Fruit fly (Drosophila melanogaster) whole organism, embryonic: Measurements from ENCODE around the gene dsd.

ENCODE experiments used
- Blimp-1 ChIP-seq: fragments of 200-800 bp; sonication (Bioruptor generic); optimal IDR thresholded peaks from 3 replicates; lab custom pipeline; 2018; ENCODE audit warnings: missing biosample characterization, missing genetic modification characterization, mild to moderate bottlenecking, moderate library complexity, missing genetic modification reagents
- CG13123 ChIP-seq: fragments of 200-800 bp; sonication (Bioruptor generic); optimal IDR thresholded peaks from 2 replicates; lab custom pipeline; 2016; ENCODE audit warnings: missing biosample characterization, missing genetic modification characterization
- CG14860 ChIP-seq: fragments of 200-800 bp; sonication (Bioruptor generic); IDR thresholded peaks from 3 replicates; pipeline ENCODE4 v1.3.6; 2022; ENCODE audit warnings: missing biosample characterization, missing genetic modification characterization; ENCODE audit not compliant: partially characterized antibody
- CG17328 ChIP-seq: fragments of 200-800 bp; sonication (Bioruptor generic); IDR thresholded peaks from 2 replicates; pipeline ENCODE4 v1.3.6; 2022; ENCODE audit warnings: missing biosample characterization, missing genetic modification characterization
- CG17912 ChIP-seq: fragments of 200-800 bp; sonication (Bioruptor generic); optimal IDR thresholded peaks from 2 replicates; lab custom pipeline; 2018; ENCODE audit warnings: missing biosample characterization, mild to moderate bottlenecking, missing genetic modification characterization
- CG3065 ChIP-seq: fragments of 200-800 bp; sonication (Bioruptor generic); optimal IDR thresholded peaks from 2 replicates; lab custom pipeline; 2016; ENCODE audit warnings: missing biosample characterization, missing genetic modification characterization
- CG3407 ChIP-seq: fragments of 200-800 bp; sonication (Bioruptor generic); optimal IDR thresholded peaks from 2 replicates; lab custom pipeline; 2018; ENCODE audit warnings: missing biosample characterization, mild to moderate bottlenecking, missing genetic modification characterization
- CG34376 ChIP-seq: fragments of 200-800 bp; sonication (Bioruptor generic); optimal IDR thresholded peaks from 2 replicates; lab custom pipeline; 2018; ENCODE audit warnings: missing biosample characterization, mild to moderate bottlenecking, missing genetic modification characterization
- CG4617 ChIP-seq: fragments of 200-800 bp; sonication (Bioruptor generic); optimal IDR thresholded peaks from 3 replicates; lab custom pipeline; 2016; ENCODE audit warnings: missing biosample characterization, missing genetic modification characterization, borderline replicate concordance
- CG4854 ChIP-seq: fragments of 200-800 bp; sonication (Bioruptor generic); optimal IDR thresholded peaks from 2 replicates; lab custom pipeline; 2016; ENCODE audit warnings: missing biosample characterization, missing genetic modification characterization, inconsistent platforms
- CG6272 ChIP-seq: fragments of 200-800 bp; sonication (Bioruptor generic); IDR thresholded peaks from 2 replicates; pipeline ENCODE4 v1.3.6; 2022; ENCODE audit warnings: missing biosample characterization, missing genetic modification characterization
- CG7963 ChIP-seq: fragments of 200-800 bp; sonication (Bioruptor generic); IDR thresholded peaks from 3 replicates; pipeline ENCODE4 v1.3.6; 2022; ENCODE audit warnings: missing biosample characterization, missing genetic modification characterization; ENCODE audit not compliant: partially characterized antibody
- CG9797 ChIP-seq: fragments of 200-800 bp; sonication (Bioruptor generic); optimal IDR thresholded peaks from 3 replicates; lab custom pipeline; 2018; ENCODE audit warnings: missing biosample characterization, mild to moderate bottlenecking, missing genetic modification characterization
- Dll ChIP-seq: fragments of 200-800 bp; sonication (Bioruptor generic); IDR thresholded peaks from 4 replicates; pipeline ENCODE4 v1.3.6; 2022; ENCODE audit warnings: missing biosample characterization, missing genetic modification characterization; ENCODE audit not compliant: partially characterized antibody
- Ets97D ChIP-seq: fragments of 200-800 bp; sonication (Bioruptor generic); optimal IDR thresholded peaks from 3 replicates; lab custom pipeline; 2016; ENCODE audit warnings: missing biosample characterization, missing genetic modification characterization
- HLHmδ ChIP-seq: fragments of 200-800 bp; sonication (Bioruptor generic); optimal IDR thresholded peaks from 2 replicates; lab custom pipeline; 2018; ENCODE audit warnings: missing biosample characterization, mild to moderate bottlenecking, missing genetic modification characterization, moderate library complexity
- Hr39 ChIP-seq: fragments of >200 bp; optimal IDR thresholded peaks from 2 replicates; lab custom pipeline; 2017
- Hr78 ChIP-seq, 2 experiments: fragments of 200-800 bp in 1 of 2; fragments of >200 bp in 1 of 2; sonication (Bioruptor generic) in 1 of 2; optimal IDR thresholded peaks; 2 replicates each; lab custom pipeline; 2017 to 2019; ENCODE audit warnings: missing biosample characterization in 2 of 2, missing genetic modification characterization in 2 of 2, mild to moderate bottlenecking in 1 of 2, moderate library complexity in 1 of 2
- MBD-R2 ChIP-seq: fragments of 200-800 bp; sonication (Bioruptor generic); IDR thresholded peaks from 2 replicates; pipeline ENCODE4 v1.3.6; 2022; ENCODE audit warnings: missing biosample characterization, missing genetic modification characterization
- MESR4 ChIP-seq: fragments of 200-800 bp; sonication (Bioruptor generic); optimal IDR thresholded peaks from 2 replicates; lab custom pipeline; 2018; ENCODE audit warnings: missing biosample characterization, mild to moderate bottlenecking, missing genetic modification characterization, moderate library complexity
- Mes4 ChIP-seq: fragments of 200-800 bp; sonication (Bioruptor generic); optimal IDR thresholded peaks from 2 replicates; lab custom pipeline; 2016; ENCODE audit warnings: missing biosample characterization, missing genetic modification characterization
- Myb ChIP-seq: fragments of 200-800 bp; sonication (Bioruptor generic); optimal IDR thresholded peaks from 2 replicates; lab custom pipeline; 2016; ENCODE audit warnings: missing biosample characterization, missing genetic modification characterization
- NK7.1 ChIP-seq: fragments of 200-800 bp; sonication (Bioruptor generic); optimal IDR thresholded peaks from 3 replicates; lab custom pipeline; 2016; ENCODE audit warnings: missing biosample characterization, missing genetic modification characterization
- Pdp1 ChIP-seq, 2 experiments: fragments of 200-800 bp; sonication (Bioruptor generic); optimal IDR thresholded peaks; 3 replicates each; lab custom pipeline; 2016; ENCODE audit warnings: missing biosample characterization in 2 of 2, missing genetic modification characterization in 2 of 2, mild to moderate bottlenecking in 1 of 2, moderate library complexity in 1 of 2
- Ptx1 ChIP-seq: fragments of 200-800 bp; sonication (Bioruptor generic); IDR thresholded peaks from 2 replicates; pipeline ENCODE4 v1.3.6; 2022; ENCODE audit warnings: missing biosample characterization, missing genetic modification characterization
- Scr ChIP-seq: fragments of 200-800 bp; sonication (Bioruptor generic); IDR thresholded peaks from 2 replicates; pipeline ENCODE4 v1.3.6; 2022; ENCODE audit warnings: missing biosample characterization, missing genetic modification characterization; ENCODE audit not compliant: partially characterized antibody
- Vsx1 ChIP-seq: fragments of 200-800 bp; sonication (Bioruptor generic); optimal IDR thresholded peaks from 2 replicates; lab custom pipeline; 2017; ENCODE audit warnings: missing biosample characterization, mild to moderate bottlenecking, missing genetic modification characterization, missing genetic modification reagents
- danr ChIP-seq: fragments of 200-800 bp; sonication (Bioruptor generic); IDR thresholded peaks from 2 replicates; pipeline ENCODE4 v1.3.6; 2022; ENCODE audit warnings: missing biosample characterization, missing genetic modification characterization
- gfzf ChIP-seq: fragments of 200-800 bp; sonication (Bioruptor generic); optimal IDR thresholded peaks from 2 replicates; lab custom pipeline; 2016; ENCODE audit warnings: missing biosample characterization, mild to moderate bottlenecking, missing genetic modification characterization, moderate library complexity
- hkb ChIP-seq, 2 experiments: fragments of 200-800 bp in 1 of 2; fragments of >200 bp in 1 of 2; sonication (Bioruptor generic) in 1 of 2; IDR thresholded peaks in 1 of 2; optimal IDR thresholded peaks in 1 of 2; 2 replicates each; pipeline versions ENCODE4 v1.3.6 to Lab custom; 2017 to 2022; ENCODE audit warnings: missing biosample characterization in 1 of 2, missing genetic modification characterization in 1 of 2
- kay ChIP-seq: fragments of 200-800 bp; sonication (Bioruptor generic); optimal IDR thresholded peaks from 2 replicates; lab custom pipeline; 2016; ENCODE audit warnings: missing biosample characterization, missing genetic modification characterization
- lbe ChIP-seq: fragments of 200-800 bp; sonication (Bioruptor generic); optimal IDR thresholded peaks from 2 replicates; lab custom pipeline; 2016; ENCODE audit warnings: missing biosample characterization, mild to moderate bottlenecking, missing genetic modification characterization
- lola ChIP-seq, 3 experiments: fragments of >200 bp in 2 of 3; fragments of 200-800 bp in 1 of 3; sonication (Bioruptor generic) in 1 of 3; optimal IDR thresholded peaks; 2 replicates each; lab custom pipeline; 2017 to 2019; ENCODE audit warnings: missing biosample characterization in 3 of 3, missing genetic modification characterization in 3 of 3, mild to moderate bottlenecking in 1 of 3, moderate library complexity in 1 of 3
- maf-S ChIP-seq: fragments of 200-800 bp; sonication (Bioruptor generic); optimal IDR thresholded peaks from 2 replicates; lab custom pipeline; 2016; ENCODE audit warnings: missing biosample characterization, missing genetic modification characterization
- nmo ChIP-seq: fragments of 200-800 bp; sonication (Bioruptor generic); optimal IDR thresholded peaks from 2 replicates; lab custom pipeline; 2018; ENCODE audit warnings: missing biosample characterization, mild to moderate bottlenecking, missing genetic modification characterization, moderate library complexity
- oc ChIP-seq: fragments of 200-800 bp; sonication (Bioruptor generic); optimal IDR thresholded peaks from 2 replicates; lab custom pipeline; 2018; ENCODE audit warnings: missing biosample characterization, mild to moderate bottlenecking, missing genetic modification characterization, moderate library complexity
- otp ChIP-seq: fragments of 200-800 bp; sonication (Bioruptor generic); IDR thresholded peaks from 3 replicates; pipeline ENCODE4, ENCODE4 v1.3.6; 2022; ENCODE audit warnings: missing biosample characterization, missing genetic modification characterization
- pros ChIP-seq: fragments of 200-800 bp; sonication (Bioruptor generic); optimal IDR thresholded peaks from 3 replicates; lab custom pipeline; 2019; ENCODE audit warnings: missing biosample characterization, mild to moderate bottlenecking, missing genetic modification characterization, moderate library complexity
- pzg ChIP-seq: fragments of 200-800 bp; sonication (Bioruptor generic); optimal IDR thresholded peaks from 3 replicates; lab custom pipeline; 2018; ENCODE audit warnings: missing biosample characterization, mild to moderate bottlenecking, missing genetic modification characterization, moderate library complexity
- sd ChIP-seq: fragments of 200-800 bp; sonication (Bioruptor generic); optimal IDR thresholded peaks from 3 replicates; lab custom pipeline; 2018; ENCODE audit warnings: missing biosample characterization, mild to moderate bottlenecking, missing genetic modification characterization, moderate library complexity
- vvl ChIP-seq: fragments of 200-800 bp; sonication (Bioruptor generic); IDR thresholded peaks from 2 replicates; pipeline ENCODE4 v1.3.6; 2022; ENCODE audit warnings: missing biosample characterization, missing genetic modification characterization
- z ChIP-seq: fragments of 200-800 bp; sonication (Bioruptor generic); IDR thresholded peaks from 3 replicates; pipeline ENCODE4 v1.3.6; 2022; ENCODE audit warnings: missing biosample characterization, missing genetic modification characterization

The dsd gene

DNA sequence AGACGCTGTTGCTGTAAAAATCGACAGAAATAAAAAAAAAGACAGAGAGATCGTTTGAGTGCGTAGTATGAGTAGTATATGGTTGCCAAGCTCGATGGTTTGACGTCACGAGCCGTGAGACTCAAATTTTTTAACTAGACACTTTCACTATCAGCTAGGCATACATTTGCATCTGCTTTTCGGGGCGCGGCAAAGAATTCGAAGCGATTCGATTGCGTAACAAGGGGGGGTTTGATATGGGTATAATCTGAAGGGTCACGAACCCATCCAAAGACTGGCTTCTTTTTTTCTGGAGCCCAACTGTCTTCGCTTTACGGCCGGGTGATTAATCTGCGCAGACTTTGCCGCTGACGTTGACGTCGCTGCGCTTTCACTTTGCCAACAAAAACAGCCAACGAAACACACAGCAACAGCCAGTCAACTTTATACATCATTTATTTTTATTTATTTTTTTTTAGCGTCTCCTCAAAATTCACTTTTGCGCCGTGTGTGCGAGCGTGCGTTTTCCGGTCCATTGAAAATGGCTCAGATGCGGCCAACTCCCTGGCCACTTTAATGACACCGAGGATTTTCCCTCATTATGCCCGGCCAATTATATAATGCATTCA lies 13.5 kb downstream of the dsd start:
- TF ChIP-seq danr (GFP tag; lab: Robert Waterston, UW) (no peak), Ptx1 (GFP tag; lab: Robert Waterston, UW) (no peak), CG17328 (GFP tag; lab: Robert Waterston, UW) (no peak), pros (GFP tag; lab: Kevin White, UChicago) (no peak), Pdp1 (GFP tag; optimal IDR thresholded peaks at IDR 0.05; lab: Kevin White, UChicago) (peak in 1 of 2 experiments; percentile 37), CG3407 (GFP tag; lab: Kevin White, UChicago) (no peak), nmo (GFP tag; lab: Kevin White, UChicago) (no peak), vvl (peak; percentile 42; the same call in 1 of the 2 replicates), Hr78 (GFP tag; optimal IDR thresholded peaks at IDR 0.05; lab: Kevin White, UChicago) (peak in 1 of 2 experiments; percentile 69), oc (tag; lab: Kevin White, UChicago) (peak; percentile 62), CG4854 (no peak), lola (GFP tag; optimal IDR thresholded peaks at IDR 0.05; lab: Kevin White, UChicago) (no peak), sd (tag; lab: Kevin White, UChicago) (peak; percentile 27), hkb (optimal IDR thresholded peaks at IDR 0.05; lab: Kevin White, UChicago) (no peak), hkb (GFP tag; IDR thresholded peaks at IDR 0.05; lab: Robert Waterston, UW) (no peak), Blimp-1 (GFP tag; lab: Kevin White, UChicago) (peak; percentile 88), NK7.1 (GFP tag; lab: Kevin White, UChicago) (no peak)
- TF ChIP-seq, all 482 proteins: peak for 6

- TF ChIP-seq lbe (GFP tag; lab: Kevin White, UChicago) (peak; percentile 62), CG6272 (GFP tag; lab: Robert Waterston, UW) (no peak)
Measured at dm6 chr3R:27593174-27593573, 14.0 kb downstream of the dsd start.

DNA sequence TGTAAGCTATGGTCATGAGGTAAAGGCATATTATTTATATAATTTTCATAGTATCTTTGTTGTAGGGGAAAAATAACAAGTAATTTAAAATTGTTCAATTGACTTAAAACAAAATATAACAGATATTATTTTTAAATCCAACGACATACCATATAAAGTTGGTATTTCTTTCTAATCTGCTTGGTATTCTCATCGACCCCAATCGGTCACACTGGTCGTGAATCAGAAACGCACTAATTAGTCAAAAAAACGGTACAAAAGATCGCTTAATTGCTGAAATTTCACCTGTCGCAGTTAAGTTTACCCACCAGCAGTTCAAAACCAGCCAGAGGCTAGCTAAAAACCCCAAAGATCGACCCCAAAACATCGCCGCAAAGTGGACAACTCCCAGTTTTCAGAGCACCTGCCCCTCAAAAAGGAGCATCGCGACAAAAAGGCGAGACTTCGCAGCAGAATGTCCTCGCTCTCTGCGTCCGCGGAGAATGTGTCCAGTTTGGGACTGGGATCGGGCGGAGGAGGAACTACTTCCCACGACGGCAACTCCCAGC lies 24.5 kb downstream of the dsd start, which contains the start of gene pins:
TSS of gene pins (plus strand) at position 207 of the 548 bp plus-strand sequence.
- TF ChIP-seq Ets97D (GFP tag; lab: Kevin White, UChicago), result no peak
- TF ChIP-seq CG14860, result 0 out of 3 replicates have a peak, but pooled peaks have one; percentile 7
- no peak for TF ChIP-seq Hr39 (lab: Kevin White, UChicago)
- TF ChIP-seq kay (GFP tag; lab: Kevin White, UChicago), result peak; percentile 37
- TF ChIP-seq MESR4, result peak; percentile 92
- TF ChIP-seq CG9797 (GFP tag; lab: Kevin White, UChicago), result peak; percentile 28
- TF ChIP-seq Scr (GFP tag; lab: Robert Waterston, UW), result peak; percentile 16; the same call in 1 of the 2 replicates
- TF ChIP-seq CG13123, result no peak
- TF ChIP-seq CG4617 (GFP tag; lab: Kevin White, UChicago), result peak; percentile 66
- no peak for TF ChIP-seq CG3065
- TF ChIP-seq HLHmδ (GFP tag; lab: Kevin White, UChicago), result no peak
- peak; percentile 67 for TF ChIP-seq gfzf
- no peak for TF ChIP-seq maf-S (GFP tag; lab: Kevin White, UChicago)
- TF ChIP-seq z (GFP tag; lab: Robert Waterston, UW), result 0 out of 3 replicates have a peak, but pooled peaks have one; percentile 12
- TF ChIP-seq Mes4 (GFP tag; lab: Kevin White, UChicago), result no peak
- TF ChIP-seq CG34376 (GFP tag; lab: Kevin White, UChicago), result no peak
- TF ChIP-seq pzg (GFP tag; lab: Kevin White, UChicago), result peak; percentile 36
- no peak for TF ChIP-seq CG17912
- TF ChIP-seq otp, result no peak
- peak; percentile 74 for TF ChIP-seq Myb (GFP tag; lab: Kevin White, UChicago)
- peak; percentile 4 for TF ChIP-seq Vsx1 (GFP tag; lab: Kevin White, UChicago)
- 0 out of 4 replicates have a peak, but pooled peaks have one; percentile 42 for TF ChIP-seq Dll (GFP tag; lab: Robert Waterston, UW)
- TF ChIP-seq MBD-R2, result peak; percentile 41
- 0 out of 3 replicates have a peak, but pooled peaks have one; percentile 36 for TF ChIP-seq CG7963
